Fruit fly (Drosophila melanogaster) whole organism, embryonic: ENCODE measurements around the gene Phyhd1.

ENCODE experiments used
- Antp ChIP-seq: fragments of 200-800 bp; sonication (Bioruptor generic); optimal IDR thresholded peaks from 3 replicates; lab custom pipeline; 2016; ENCODE audit warnings: missing biosample characterization, missing genetic modification characterization
- Atf3 ChIP-seq: fragments of 200-800 bp; sonication (Bioruptor generic); optimal IDR thresholded peaks from 3 replicates; lab custom pipeline; 2016; ENCODE audit warnings: missing biosample characterization, missing genetic modification characterization
- BEAF-32 ChIP-seq: fragments of 200-800 bp; sonication (Bioruptor generic); optimal IDR thresholded peaks from 3 replicates; lab custom pipeline; 2017; ENCODE audit warnings: missing biosample characterization, missing genetic modification characterization, mild to moderate bottlenecking, moderate library complexity, missing genetic modification reagents
- Bgb ChIP-seq: fragments of 200-800 bp; sonication (Bioruptor generic); IDR thresholded peaks from 2 replicates; pipeline ENCODE4 v1.3.6; 2022; ENCODE audit warnings: missing biosample characterization, missing genetic modification characterization; ENCODE audit not compliant: partially characterized antibody
- CG10267 ChIP-seq: fragments of 200-800 bp; sonication (Bioruptor generic); optimal IDR thresholded peaks from 2 replicates; lab custom pipeline; 2018; ENCODE audit warnings: missing biosample characterization, mild to moderate bottlenecking, missing genetic modification characterization, moderate library complexity
- CG11560 ChIP-seq: fragments of 200-800 bp; sonication (Bioruptor generic); IDR thresholded peaks from 3 replicates; pipeline ENCODE4 v1.3.6; 2022; ENCODE audit warnings: missing biosample characterization, missing genetic modification characterization
- CG14710 ChIP-seq: fragments of 200-800 bp; sonication (Bioruptor generic); optimal IDR thresholded peaks from 3 replicates; lab custom pipeline; 2019; ENCODE audit warnings: missing biosample characterization, mild to moderate bottlenecking, missing genetic modification characterization, moderate library complexity
- CG16779 ChIP-seq: fragments of 200-800 bp; sonication (Bioruptor generic); IDR thresholded peaks from 2 replicates; pipeline ENCODE4 v1.3.6; 2022; ENCODE audit warnings: missing biosample characterization, missing genetic modification characterization
- CG16815 ChIP-seq: fragments of 200-800 bp; sonication (Bioruptor generic); optimal IDR thresholded peaks from 3 replicates; lab custom pipeline; 2017; ENCODE audit warnings: missing biosample characterization, mild to moderate bottlenecking, missing genetic modification characterization
- CG16863 ChIP-seq: fragments of 200-800 bp; sonication (Bioruptor generic); optimal IDR thresholded peaks from 3 replicates; lab custom pipeline; 2016; ENCODE audit warnings: missing biosample characterization, missing genetic modification characterization
- CG17328 ChIP-seq: fragments of 200-800 bp; sonication (Bioruptor generic); IDR thresholded peaks from 2 replicates; pipeline ENCODE4 v1.3.6; 2022; ENCODE audit warnings: missing biosample characterization, missing genetic modification characterization
- CG17912 ChIP-seq: fragments of 200-800 bp; sonication (Bioruptor generic); optimal IDR thresholded peaks from 2 replicates; lab custom pipeline; 2018; ENCODE audit warnings: missing biosample characterization, mild to moderate bottlenecking, missing genetic modification characterization
- CG18599 ChIP-seq: fragments of 200-800 bp; sonication (Bioruptor generic); optimal IDR thresholded peaks from 3 replicates; lab custom pipeline; 2017; ENCODE audit warnings: missing biosample characterization, missing genetic modification characterization, mild to moderate bottlenecking, moderate library complexity, missing genetic modification reagents
- CG2129 ChIP-seq: fragments of 200-800 bp; sonication (Bioruptor generic); IDR thresholded peaks from 2 replicates; pipeline ENCODE4 v1.3.6; 2022; ENCODE audit warnings: missing biosample characterization, missing genetic modification characterization; ENCODE audit not compliant: partially characterized antibody
- CG2712 ChIP-seq: fragments of 200-800 bp; optimal IDR thresholded peaks from 3 replicates; lab custom pipeline; 2019; ENCODE audit warnings: missing biosample characterization, mild to moderate bottlenecking, missing genetic modification characterization, moderate library complexity
- CG30403 ChIP-seq: fragments of 200-800 bp; sonication (Bioruptor generic); optimal IDR thresholded peaks from 3 replicates; lab custom pipeline; 2016; ENCODE audit warnings: missing biosample characterization, missing genetic modification characterization
- CG3065 ChIP-seq: fragments of 200-800 bp; sonication (Bioruptor generic); optimal IDR thresholded peaks from 2 replicates; lab custom pipeline; 2016; ENCODE audit warnings: missing biosample characterization, missing genetic modification characterization
- CG31441 ChIP-seq: fragments of 200-800 bp; sonication (Bioruptor generic); IDR thresholded peaks from 2 replicates; pipeline ENCODE4 v1.3.6; 2022; ENCODE audit warnings: missing biosample characterization, missing genetic modification characterization
- CG3726 ChIP-seq: fragments of 200-800 bp; sonication (Bioruptor generic); IDR thresholded peaks from 3 replicates; pipeline ENCODE4, ENCODE4 v1.3.6; 2022; ENCODE audit warnings: missing biosample characterization, missing genetic modification characterization
- CG3995 ChIP-seq: fragments of 200-800 bp; sonication (Bioruptor generic); optimal IDR thresholded peaks from 3 replicates; lab custom pipeline; 2016; ENCODE audit warnings: missing biosample characterization, missing genetic modification characterization
- CG6813 ChIP-seq: fragments of 200-800 bp; sonication (Bioruptor generic); optimal IDR thresholded peaks from 2 replicates; lab custom pipeline; 2017; ENCODE audit warnings: missing biosample characterization, missing genetic modification characterization, mild to moderate bottlenecking, moderate library complexity, missing genetic modification reagents
- CG9817 ChIP-seq: fragments of 200-800 bp; sonication (Bioruptor generic); optimal IDR thresholded peaks from 2 replicates; lab custom pipeline; 2018; ENCODE audit warnings: missing biosample characterization, mild to moderate bottlenecking, missing genetic modification characterization, moderate library complexity
- E2f1 ChIP-seq: fragments of 200-800 bp; sonication (Bioruptor generic); IDR thresholded peaks from 2 replicates; pipeline ENCODE4 v1.3.6; 2022; ENCODE audit warnings: missing biosample characterization, missing genetic modification characterization
- Eip74EF ChIP-seq, 2 experiments: fragments of 200-800 bp in 1 of 2; fragments of >200 bp in 1 of 2; sonication (Bioruptor generic) in 1 of 2; optimal IDR thresholded peaks; 2 replicates each; lab custom pipeline; 2017 to 2019; ENCODE audit warnings: missing biosample characterization in 2 of 2, missing genetic modification characterization in 2 of 2, mild to moderate bottlenecking in 1 of 2, moderate library complexity in 1 of 2
- H15 ChIP-seq: fragments of 200-800 bp; sonication (Bioruptor generic); IDR thresholded peaks from 3 replicates; pipeline ENCODE4 v1.3.6; 2022; ENCODE audit warnings: missing biosample characterization, missing genetic modification characterization
- Hmr ChIP-seq: fragments of 200-800 bp; sonication (Bioruptor generic); optimal IDR thresholded peaks from 3 replicates; lab custom pipeline; 2017; ENCODE audit warnings: mild to moderate bottlenecking, missing biosample characterization, missing genetic modification reagents, missing genetic modification characterization
- Lhr ChIP-seq: fragments of 200-800 bp; sonication (Bioruptor generic); optimal IDR thresholded peaks from 3 replicates; lab custom pipeline; 2017; ENCODE audit warnings: mild to moderate bottlenecking, missing biosample characterization, missing genetic modification reagents, missing genetic modification characterization
- MESR4 ChIP-seq: fragments of 200-800 bp; sonication (Bioruptor generic); optimal IDR thresholded peaks from 2 replicates; lab custom pipeline; 2018; ENCODE audit warnings: missing biosample characterization, mild to moderate bottlenecking, missing genetic modification characterization, moderate library complexity
- NFAT ChIP-seq: fragments of 200-800 bp; sonication (Bioruptor generic); IDR thresholded peaks from 2 replicates; pipeline ENCODE4 v1.3.6; 2022; ENCODE audit warnings: missing biosample characterization, missing genetic modification characterization
- Poxn ChIP-seq: fragments of 200-800 bp; sonication (Bioruptor generic); IDR thresholded peaks from 2 replicates; pipeline ENCODE4 v1.3.6; 2022; ENCODE audit warnings: missing biosample characterization, missing genetic modification characterization
- Side ChIP-seq: fragments of 200-800 bp; sonication (Bioruptor generic); optimal IDR thresholded peaks from 2 replicates; lab custom pipeline; 2016; ENCODE audit warnings: missing biosample characterization, missing genetic modification characterization
- al ChIP-seq: fragments of 200-800 bp; sonication (Bioruptor generic); IDR thresholded peaks from 2 replicates; pipeline ENCODE4 v1.3.6; 2022; ENCODE audit warnings: missing biosample characterization, missing genetic modification characterization
- ato ChIP-seq: fragments of 200-800 bp; sonication (Bioruptor generic); IDR thresholded peaks from 2 replicates; pipeline ENCODE4 v1.3.6; 2022; ENCODE audit warnings: missing biosample characterization, missing genetic modification characterization; ENCODE audit not compliant: partially characterized antibody
- bcd ChIP-seq: fragments of 200-800 bp; sonication (Bioruptor generic); optimal IDR thresholded peaks from 2 replicates; lab custom pipeline; 2017; ENCODE audit warnings: missing biosample characterization, mild to moderate bottlenecking, missing genetic modification characterization
- br ChIP-seq: fragments of >200 bp; optimal IDR thresholded peaks from 2 replicates; lab custom pipeline; 2017
- cg ChIP-seq: fragments of 200-800 bp; sonication (Bioruptor generic); optimal IDR thresholded peaks from 3 replicates; lab custom pipeline; 2019; ENCODE audit warnings: missing biosample characterization, mild to moderate bottlenecking, missing genetic modification characterization, moderate library complexity
- dan ChIP-seq: fragments of 200-800 bp; sonication (Bioruptor generic); IDR thresholded peaks from 2 replicates; pipeline ENCODE4 v1.3.6; 2022; ENCODE audit warnings: missing biosample characterization, missing genetic modification characterization
- fd3F ChIP-seq: fragments of 200-800 bp; sonication (Bioruptor generic); optimal IDR thresholded peaks from 2 replicates; lab custom pipeline; 2018; ENCODE audit warnings: missing biosample characterization, mild to moderate bottlenecking, missing genetic modification characterization, moderate library complexity
- fd96Cb ChIP-seq: fragments of 200-800 bp; sonication (Bioruptor generic); optimal IDR thresholded peaks from 2 replicates; lab custom pipeline; 2018; ENCODE audit warnings: missing biosample characterization, mild to moderate bottlenecking, missing genetic modification characterization, moderate library complexity
- h ChIP-seq: fragments of >200 bp; optimal IDR thresholded peaks from 2 replicates; lab custom pipeline; 2017
- jigr1 ChIP-seq: fragments of 200-800 bp; sonication (Bioruptor generic); IDR thresholded peaks from 3 replicates; pipeline ENCODE4 v1.3.6; 2022; ENCODE audit warnings: missing biosample characterization, missing genetic modification characterization
- jumu ChIP-seq: fragments of 200-800 bp; sonication (Bioruptor generic); optimal IDR thresholded peaks from 3 replicates; lab custom pipeline; 2016; ENCODE audit warnings: missing biosample characterization, missing genetic modification characterization
- nerfin-1 ChIP-seq: fragments of 200-800 bp; sonication (Bioruptor generic); optimal IDR thresholded peaks from 3 replicates; lab custom pipeline; 2019; ENCODE audit warnings: missing biosample characterization, mild to moderate bottlenecking, missing genetic modification characterization, moderate library complexity
- nom ChIP-seq: fragments of 200-800 bp; sonication (Bioruptor generic); optimal IDR thresholded peaks from 2 replicates; lab custom pipeline; 2017; ENCODE audit warnings: missing biosample characterization, missing genetic modification characterization, mild to moderate bottlenecking, moderate library complexity, missing genetic modification reagents
- ranshi ChIP-seq: fragments of 200-800 bp; sonication (Bioruptor generic); IDR thresholded peaks from 2 replicates; pipeline ENCODE4 v1.3.6; 2022; ENCODE audit warnings: missing biosample characterization, missing genetic modification characterization
- repo ChIP-seq: fragments of 200-800 bp; sonication (Bioruptor generic); optimal IDR thresholded peaks from 2 replicates; lab custom pipeline; 2016; ENCODE audit warnings: missing biosample characterization, missing genetic modification characterization
- row ChIP-seq: fragments of 200-800 bp; sonication (Bioruptor generic); IDR thresholded peaks from 3 replicates; pipeline ENCODE4 v1.3.6; 2022; ENCODE audit warnings: missing biosample characterization, missing genetic modification characterization
- slbo ChIP-seq: fragments of 200-800 bp; sonication (Bioruptor generic); IDR thresholded peaks from 2 replicates; pipeline ENCODE4 v1.3.6; 2022; ENCODE audit warnings: missing biosample characterization, missing genetic modification characterization
- tin ChIP-seq: fragments of 200-800 bp; sonication (Bioruptor generic); optimal IDR thresholded peaks from 3 replicates; lab custom pipeline; 2016; ENCODE audit warnings: missing biosample characterization, missing genetic modification characterization
- tll ChIP-seq, 2 experiments: fragments of 200-800 bp in 1 of 2; fragments of >200 bp in 1 of 2; sonication (Bioruptor generic) in 1 of 2; optimal IDR thresholded peaks; 2 replicates each; lab custom pipeline; 2017 to 2019; ENCODE audit warnings: missing biosample characterization in 2 of 2, missing genetic modification characterization in 2 of 2, mild to moderate bottlenecking in 1 of 2, moderate library complexity in 1 of 2
- wek ChIP-seq: fragments of 200-800 bp; sonication (Bioruptor generic); optimal IDR thresholded peaks from 3 replicates; lab custom pipeline; 2018; ENCODE audit warnings: missing biosample characterization, mild to moderate bottlenecking, missing genetic modification characterization, moderate library complexity

Phyhd1 gene

DNA sequence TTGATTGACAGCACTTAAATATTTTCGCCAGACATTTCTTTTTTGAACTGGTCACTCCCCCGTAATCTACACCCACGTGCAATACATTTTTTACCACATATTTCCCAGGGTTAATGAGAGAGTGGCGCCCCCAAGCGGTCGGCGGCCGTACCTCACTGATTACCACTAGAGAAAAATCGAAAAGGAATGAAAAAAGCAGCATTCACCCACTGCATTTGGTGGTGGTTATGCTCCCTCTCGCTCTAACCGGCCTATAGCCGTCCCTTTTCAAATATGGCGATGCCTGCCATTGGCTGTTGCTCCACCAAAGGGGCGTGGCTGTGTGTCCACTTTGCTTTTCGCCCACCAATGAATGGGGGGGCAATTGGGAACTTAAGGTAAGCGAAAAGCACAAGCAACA, 15.8 kb downstream of the Phyhd1 start (continued):
- TF ChIP-seq bcd (GFP tag; lab: Kevin White, UChicago) (peak; percentile 38), Poxn (no peak), NFAT (GFP tag; lab: Robert Waterston, UW) (no peak; the same call in 1 of the 2 replicates), BEAF-32 (GFP tag; lab: Kevin White, UChicago) (no peak), ranshi (GFP tag; lab: Robert Waterston, UW) (peak; percentile 48; the same call in 1 of the 2 replicates), row (GFP tag; lab: Robert Waterston, UW) (peak; percentile 22; the same call in 1 of the 3 replicates), Hmr (GFP tag; lab: Kevin White, UChicago) (peak; percentile 54), CG9817 (tag; lab: Kevin White, UChicago) (no peak), al (no peak), Atf3 (peak; percentile 46), ato (GFP tag; lab: Robert Waterston, UW) (peak; percentile 13; the same call in 1 of the 2 replicates), Side (peak; percentile 69), CG3065 (GFP tag; lab: Kevin White, UChicago) (peak; percentile 68), nerfin-1 (tag; lab: Kevin White, UChicago) (peak; percentile 62), fd3F (GFP tag; lab: Kevin White, UChicago) (no peak), CG3726 (GFP tag; lab: Robert Waterston, UW) (no peak), CG3995 (GFP tag; lab: Kevin White, UChicago) (no peak), CG10267 (tag; lab: Kevin White, UChicago) (peak; percentile 34), br (lab: Kevin White, UChicago) (no peak), tll (GFP tag; optimal IDR thresholded peaks at IDR 0.05; lab: Kevin White, UChicago) (no peak), CG11560 (tag; lab: Robert Waterston, UW) (no peak), CG31441 (GFP tag; lab: Robert Waterston, UW) (peak; percentile 60), Antp (GFP tag; lab: Kevin White, UChicago) (peak; percentile 46), CG16863 (GFP tag; lab: Kevin White, UChicago) (peak; percentile 48), tin (peak; percentile 32), CG30403 (no peak), CG16779 (no peak), H15 (GFP tag; lab: Robert Waterston, UW) (peak; percentile 54; the same call in 2 of the 3 replicates), jigr1 (GFP tag; lab: Robert Waterston, UW) (no peak), MESR4 (GFP tag; lab: Kevin White, UChicago) (peak; percentile 4), slbo (GFP tag; lab: Robert Waterston, UW) (no peak), fd96Cb (tag; lab: Kevin White, UChicago) (peak; percentile 4), CG14710 (tag; lab: Kevin White, UChicago) (peak; percentile 36), repo (peak; percentile 59), CG2712 (tag; lab: Kevin White, UChicago) (peak; percentile 63), CG2129 (GFP tag; lab: Robert Waterston, UW) (no peak), CG17912 (GFP tag; lab: Kevin White, UChicago) (peak; percentile 50), Eip74EF (GFP tag; optimal IDR thresholded peaks at IDR 0.05; lab: Kevin White, UChicago) (no peak), E2f1 (GFP tag; lab: Robert Waterston, UW) (no peak), CG6813 (GFP tag; lab: Kevin White, UChicago) (peak; percentile 80), dan (GFP tag; lab: Robert Waterston, UW) (no peak), CG16815 (GFP tag; lab: Kevin White, UChicago) (no peak), CG17328 (peak; percentile 65), Lhr (peak; percentile 50), wek (peak; percentile 55), Bgb (GFP tag; lab: Robert Waterston, UW) (peak; percentile 9; the same call in 1 of the 2 replicates), nom (peak; percentile 53), CG18599 (peak; percentile 58), jumu (GFP tag; lab: Kevin White, UChicago) (peak; percentile 38), h (peak; percentile 71), cg (GFP tag; lab: Kevin White, UChicago) (peak; percentile 29)
